Worm (Caenorhabditis elegans) whole organism, L4/young adult: ENCODE results near the gene C01G6.2.

ENCODE experiments used
- W03F9.2 ChIP-seq: fragments of 150-350 bp; optimal IDR thresholded peaks from 2 replicates; lab custom pipeline; 2014; ENCODE audit warnings: missing biosample characterization, missing genetic modification characterization
- him-1 ChIP-seq: sonication (generic microtip); optimal IDR thresholded peaks from 2 replicates; lab custom pipeline; 2016; ENCODE audit warnings: missing genotype, missing genetic modification reagents, missing genetic modification characterization, missing compliant biosample characterization

ce11 chrII:9310794-9311193 lies 43.9 kb downstream of the C01G6.2 start:
- TF ChIP-seq him-1 (tag; lab: Kevin White, UChicago): no peak
- TF ChIP-seq W03F9.2: no peak
